Worm (Caenorhabditis elegans): ENCODE measurements around the gene C49H3.6.
A peak's percentile ranks its signal among the peaks of the same experiment; 100 is the strongest.

Gene C49H3.6

DNA sequence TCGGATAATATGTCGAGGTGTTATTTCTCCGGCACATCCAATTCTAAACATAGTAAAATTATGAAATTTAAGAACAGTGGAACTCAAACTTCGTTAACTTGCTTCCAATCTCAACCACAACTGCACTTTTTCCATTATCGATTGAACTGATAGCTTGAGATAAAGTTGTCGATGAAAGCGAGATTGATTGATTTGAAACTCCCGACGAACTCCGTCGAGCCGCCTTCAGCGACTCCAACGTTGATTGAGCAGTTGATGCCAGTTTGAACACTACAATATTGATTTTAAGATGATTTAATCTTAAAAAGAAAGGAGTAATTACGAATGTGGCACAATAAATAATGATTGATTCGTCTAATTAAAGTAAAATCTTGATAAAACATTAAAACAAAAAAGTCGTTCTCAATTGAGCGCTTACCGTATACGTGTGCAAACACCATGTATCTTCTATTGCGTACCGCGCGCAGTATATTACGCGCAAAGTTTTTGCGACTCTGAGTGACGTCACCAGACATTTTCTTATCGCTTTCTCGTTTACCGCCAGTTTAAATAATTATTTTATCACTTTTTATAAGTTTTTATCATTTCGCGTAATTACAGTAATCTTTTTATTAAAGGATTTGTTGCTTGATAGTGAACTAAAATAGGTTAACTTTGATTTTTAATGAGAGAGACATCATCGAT is 1.2 kb upstream of the C49H3.6 start, which contains the start of gene arp-11:
TSS of gene arp-11 (minus strand) at position 51 of the 684 bp plus-strand sequence.
- TF ChIP-seq fos-1 (tag; optimal IDR thresholded peaks at IDR 0.05) (no peak), pha-4 (tag; optimal IDR thresholded peaks at IDR 0.05) (peak; percentile 92), nhr-43 (tag; optimal IDR thresholded peaks at IDR 0.05; ENCODE audit: poor library complexity, severe bottlenecking) (peak; percentile 11), ceh-28 (tag; optimal IDR thresholded peaks at IDR 0.05) (no peak), nhr-28 (tag; optimal IDR thresholded peaks at IDR 0.05) (no peak), lsy-12 (tag; optimal IDR thresholded peaks at IDR 0.05) (peak; percentile 54), nhr-77 (tag; optimal IDR thresholded peaks at IDR 0.05) (no peak), snpc-4 (tag; optimal IDR thresholded peaks at IDR 0.05) (peak; percentile 53), unc-39 (tag; optimal IDR thresholded peaks at IDR 0.05) (no peak), tbx-2 (tag; optimal IDR thresholded peaks at IDR 0.05) (no peak), egl-5 (tag; optimal IDR thresholded peaks at IDR 0.05) (peak; percentile 61), egl-27 (tag; optimal IDR thresholded peaks at IDR 0.05) (no peak), ZK546.5 (tag; optimal IDR thresholded peaks at IDR 0.05) (no peak), ztf-4 (tag; optimal IDR thresholded peaks at IDR 0.05) (no peak), nhr-12 (tag; optimal IDR thresholded peaks at IDR 0.05) (no peak), hmg-11 (tag; optimal IDR thresholded peaks at IDR 0.05) (peak; percentile 49), ceh-82 (tag; optimal IDR thresholded peaks at IDR 0.05) (no peak), nhr-76 (tag; optimal IDR thresholded peaks at IDR 0.05) (no peak), elt-1 (tag; optimal IDR thresholded peaks at IDR 0.05) (no peak), nhr-11 (tag; optimal IDR thresholded peaks at IDR 0.05) (no peak), ceh-16 (tag; optimal IDR thresholded peaks at IDR 0.05) (no peak), fkh-10 (GFP tag; optimal IDR thresholded peaks at IDR 0.05) (no peak), fkh-2 (tag; optimal IDR thresholded peaks at IDR 0.05) (no peak), unc-62 (GFP tag; optimal IDR thresholded peaks at IDR 0.05) (no peak), nfya-1 (tag; optimal IDR thresholded peaks at IDR 0.05; ENCODE audit: insufficient read depth) (peak; percentile 90), zag-1 (tag; optimal IDR thresholded peaks at IDR 0.05) (no peak), lin-39 (tag; optimal IDR thresholded peaks at IDR 0.05) (peak; percentile 15), daf-12 (tag; optimal IDR thresholded peaks at IDR 0.05) (no peak), eor-1 (tag; optimal IDR thresholded peaks at IDR 0.05) (no peak), skn-1 (tag; optimal IDR thresholded peaks at IDR 0.05) (no peak), nhr-23 (tag; optimal IDR thresholded peaks at IDR 0.05) (peak; percentile 71), ztf-11 (tag; optimal IDR thresholded peaks at IDR 0.05) (no peak), nhr-237 (tag; optimal IDR thresholded peaks at IDR 0.05) (no peak), ama-1 (optimal IDR thresholded peaks at IDR 0.05) (no peak), nhr-25 (tag; optimal IDR thresholded peaks at IDR 0.05) (peak; percentile 75), aly-2 (tag; optimal IDR thresholded peaks at IDR 0.05) (no peak), ceh-9 (tag; optimal IDR thresholded peaks at IDR 0.05) (no peak), mml-1 (tag; optimal IDR thresholded peaks at IDR 0.05) (no peak), elt-3 (tag; optimal IDR thresholded peaks at IDR 0.05) (no peak), jun-1 (tag; optimal IDR thresholded peaks at IDR 0.05) (peak; percentile 69), sea-2 (GFP tag; optimal IDR thresholded peaks at IDR 0.05) (no peak), lin-15B (tag; optimal IDR thresholded peaks at IDR 0.05) (peak; percentile 70), nhr-67 (tag; optimal IDR thresholded peaks at IDR 0.05) (no peak), R02D3.7 (tag; optimal IDR thresholded peaks at IDR 0.05) (no peak), pqm-1 (tag; optimal IDR thresholded peaks at IDR 0.05) (peak; percentile 84), elt-2 (tag; optimal IDR thresholded peaks at IDR 0.05) (peak; percentile 96), mdl-1 (tag; optimal IDR thresholded peaks at IDR 0.05) (no peak)
